Worm (Caenorhabditis elegans) whole organism, L4/young adult: Measurements from ENCODE around the gene twk-3.

ENCODE experiments used
- W03F9.2 ChIP-seq: fragments of 150-350 bp; optimal IDR thresholded peaks from 2 replicates; lab custom pipeline; 2014; ENCODE audit warnings: missing biosample characterization, missing genetic modification characterization
- dao-5 ChIP-seq: sonication (generic microtip); optimal IDR thresholded peaks from 2 replicates; lab custom pipeline; 2016; ENCODE audit warnings: missing genotype, missing genetic modification characterization, moderate library complexity, missing compliant biosample characterization

DNA sequence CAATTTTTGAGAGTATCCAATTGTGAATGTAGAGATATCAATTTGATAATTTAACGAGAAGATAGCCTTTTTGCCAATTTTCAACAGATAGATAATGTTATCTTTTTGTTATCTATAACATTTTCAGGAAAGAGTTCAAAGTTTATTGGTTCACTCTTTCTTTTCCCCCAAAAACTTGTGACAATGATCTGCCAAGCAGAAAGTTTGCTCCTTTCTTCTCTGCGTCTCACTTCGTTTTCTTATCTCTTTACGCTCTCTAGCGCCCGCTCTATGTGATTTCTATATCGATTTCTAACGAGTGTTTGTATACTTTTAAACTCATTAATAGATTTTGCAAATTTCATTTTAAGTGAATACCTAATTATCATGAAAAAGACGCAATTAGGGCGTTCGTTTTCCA, 13.9 kb upstream of the twk-3 start:
- no peak for TF ChIP-seq W03F9.2 (tag; lab: Kevin White, UChicago)
- TF ChIP-seq dao-5 (tag; lab: Kevin White, UChicago): no peak
